Fruit fly (Drosophila melanogaster) whole organism, prepupa: ENCODE data around the gene CG42579.
"Not testable (repeated sequence)": the region's sequence is repeated elsewhere in the genome, so short reads cannot be mapped to it uniquely, and the experiment has no call there.

Experiments
- CG10631 ChIP-seq: fragments of 200-800 bp; sonication (Bioruptor generic); optimal IDR thresholded peaks from 2 replicates; lab custom pipeline; 2016; ENCODE audit warnings: missing biosample characterization, missing genetic modification characterization
- CG10669 ChIP-seq: fragments of 200-800 bp; sonication (Bioruptor generic); optimal IDR thresholded peaks from 3 replicates; lab custom pipeline; 2018; ENCODE audit warnings: missing biosample characterization, mild to moderate bottlenecking, missing genetic modification characterization, moderate library complexity
- CG11294 ChIP-seq: fragments of 200-800 bp; sonication (Bioruptor generic); IDR thresholded peaks from 2 replicates; pipeline ENCODE4 v1.3.6; 2022; ENCODE audit warnings: missing biosample characterization, missing genetic modification characterization
- CG11762 ChIP-seq: fragments of 200-800 bp; sonication (Bioruptor generic); optimal IDR thresholded peaks from 3 replicates; lab custom pipeline; 2016; ENCODE audit warnings: missing biosample characterization, missing genetic modification characterization; ENCODE audit not compliant: insufficient read depth
- CG11902 ChIP-seq: fragments of 200-800 bp; sonication (Bioruptor generic); optimal IDR thresholded peaks from 3 replicates; lab custom pipeline; 2016; ENCODE audit warnings: missing biosample characterization, missing genetic modification characterization
- CG15336 ChIP-seq: fragments of 200-800 bp; sonication (Bioruptor generic); IDR thresholded peaks from 2 replicates; pipeline ENCODE4 v1.3.6; 2022; ENCODE audit warnings: missing biosample characterization, missing genetic modification characterization
- CG1621 ChIP-seq: fragments of 200-800 bp; sonication (Bioruptor generic); optimal IDR thresholded peaks from 3 replicates; lab custom pipeline; 2018; ENCODE audit warnings: missing biosample characterization, mild to moderate bottlenecking, missing genetic modification characterization
- CG16779 ChIP-seq: fragments of 200-800 bp; sonication (Bioruptor generic); optimal IDR thresholded peaks from 3 replicates; lab custom pipeline; 2017; ENCODE audit warnings: missing biosample characterization, mild to moderate bottlenecking, missing genetic modification characterization
- CG31627 ChIP-seq: fragments of 200-800 bp; sonication (Bioruptor generic); optimal IDR thresholded peaks from 3 replicates; lab custom pipeline; 2016; ENCODE audit warnings: missing biosample characterization, missing genetic modification characterization
- CG34406 ChIP-seq: fragments of 200-800 bp; sonication (Bioruptor generic); optimal IDR thresholded peaks from 3 replicates; lab custom pipeline; 2016; ENCODE audit warnings: missing biosample characterization, missing genetic modification characterization
- CG3919 ChIP-seq: fragments of 200-800 bp; sonication (Bioruptor generic); optimal IDR thresholded peaks from 3 replicates; lab custom pipeline; 2016; ENCODE audit warnings: missing biosample characterization, missing genetic modification characterization
- CG4318 ChIP-seq: fragments of 200-800 bp; sonication (Bioruptor generic); optimal IDR thresholded peaks from 3 replicates; lab custom pipeline; 2017; ENCODE audit warnings: missing biosample characterization, mild to moderate bottlenecking, missing genetic modification characterization
- CG6792 ChIP-seq: fragments of 200-800 bp; sonication (Bioruptor generic); optimal IDR thresholded peaks from 3 replicates; lab custom pipeline; 2016; ENCODE audit warnings: missing biosample characterization, missing genetic modification characterization
- CG6808 ChIP-seq: fragments of 200-800 bp; sonication (Bioruptor generic); optimal IDR thresholded peaks from 3 replicates; lab custom pipeline; 2017; ENCODE audit warnings: missing biosample characterization, missing genetic modification characterization, mild to moderate bottlenecking, moderate library complexity, missing genetic modification reagents
- CG6854 ChIP-seq: fragments of 200-800 bp; sonication (Bioruptor generic); optimal IDR thresholded peaks from 2 replicates; lab custom pipeline; 2017; ENCODE audit warnings: missing biosample characterization, mild to moderate bottlenecking, missing genetic modification characterization
- CG7368 ChIP-seq: fragments of 200-800 bp; sonication (Bioruptor generic); optimal IDR thresholded peaks from 3 replicates; lab custom pipeline; 2016; ENCODE audit warnings: missing biosample characterization, missing genetic modification characterization
- CG8119 ChIP-seq: fragments of 200-800 bp; sonication (Bioruptor generic); IDR thresholded peaks from 3 replicates; pipeline ENCODE4 v1.3.6; 2022; ENCODE audit warnings: missing biosample characterization, missing genetic modification characterization
- CG8319 ChIP-seq: fragments of 200-800 bp; sonication (Bioruptor generic); optimal IDR thresholded peaks from 3 replicates; lab custom pipeline; 2016; ENCODE audit warnings: missing biosample characterization, missing genetic modification characterization
- CG8632 ChIP-seq: fragments of 200-800 bp; sonication (Bioruptor generic); optimal IDR thresholded peaks from 3 replicates; lab custom pipeline; 2016; ENCODE audit warnings: missing biosample characterization, missing genetic modification characterization
- CG9139 ChIP-seq: fragments of 200-800 bp; sonication (Bioruptor generic); optimal IDR thresholded peaks from 3 replicates; lab custom pipeline; 2017; ENCODE audit warnings: missing biosample characterization, mild to moderate bottlenecking, missing genetic modification characterization
- Eip75B ChIP-seq: fragments of 200-800 bp; sonication (Bioruptor generic); optimal IDR thresholded peaks from 3 replicates; lab custom pipeline; 2016; ENCODE audit warnings: missing biosample characterization, missing genetic modification characterization
- Eip93F ChIP-seq: fragments of 200-800 bp; sonication (Bioruptor generic); optimal IDR thresholded peaks from 2 replicates; lab custom pipeline; 2016; ENCODE audit warnings: missing biosample characterization, mild to moderate bottlenecking, missing genetic modification characterization
- Ets96B ChIP-seq: fragments of 200-800 bp; optimal IDR thresholded peaks from 2 replicates; lab custom pipeline; 2019; ENCODE audit warnings: missing biosample characterization, mild to moderate bottlenecking, missing genetic modification characterization, moderate library complexity
- Gug ChIP-seq: fragments of 200-800 bp; sonication (Bioruptor generic); IDR thresholded peaks from 2 replicates; pipeline ENCODE4 v1.3.6; 2022; ENCODE audit warnings: missing biosample characterization, missing genetic modification characterization
- Hr38 ChIP-seq: sonication (Bioruptor generic); optimal IDR thresholded peaks from 2 replicates; lab custom pipeline; 2016; ENCODE audit warnings: missing biosample characterization, missing genetic modification characterization
- Hr39 ChIP-seq: fragments of 200-800 bp; sonication (Bioruptor generic); optimal IDR thresholded peaks from 2 replicates; lab custom pipeline; 2016; ENCODE audit warnings: missing biosample characterization, missing genetic modification characterization
- Hr4 ChIP-seq: fragments of 200-800 bp; sonication (Bioruptor generic); optimal IDR thresholded peaks from 3 replicates; lab custom pipeline; 2016; ENCODE audit warnings: missing biosample characterization, missing genetic modification characterization
- Lpt ChIP-seq: fragments of 200-800 bp; sonication (Bioruptor generic); optimal IDR thresholded peaks from 3 replicates; lab custom pipeline; 2016; ENCODE audit warnings: missing biosample characterization, missing genetic modification characterization
- Met ChIP-seq: fragments of 200-800 bp; sonication (Bioruptor generic); optimal IDR thresholded peaks from 3 replicates; lab custom pipeline; 2016; ENCODE audit warnings: missing biosample characterization, missing genetic modification characterization
- OdsH ChIP-seq: fragments of 200-800 bp; sonication (Bioruptor generic); optimal IDR thresholded peaks from 3 replicates; lab custom pipeline; 2016; ENCODE audit warnings: missing biosample characterization, missing genetic modification characterization
- Smox ChIP-seq: fragments of 200-800 bp; sonication (Bioruptor generic); optimal IDR thresholded peaks from 3 replicates; lab custom pipeline; 2016; ENCODE audit warnings: missing biosample characterization, missing genetic modification characterization
- Sox102F ChIP-seq: fragments of 200-800 bp; sonication (Bioruptor generic); optimal IDR thresholded peaks from 2 replicates; lab custom pipeline; 2016; ENCODE audit warnings: missing biosample characterization, mild to moderate bottlenecking, missing genetic modification characterization
- Sox14 ChIP-seq: fragments of 200-800 bp; sonication (Bioruptor generic); optimal IDR thresholded peaks from 3 replicates; lab custom pipeline; 2016; ENCODE audit warnings: missing biosample characterization, missing genetic modification characterization
- Sox15 ChIP-seq: fragments of 200-800 bp; sonication (Bioruptor generic); optimal IDR thresholded peaks from 3 replicates; lab custom pipeline; 2016; ENCODE audit warnings: missing biosample characterization, missing genetic modification characterization
- achi ChIP-seq: fragments of 200-800 bp; sonication (Bioruptor generic); optimal IDR thresholded peaks from 3 replicates; lab custom pipeline; 2016; ENCODE audit warnings: missing biosample characterization, missing genetic modification characterization
- acj6 ChIP-seq: fragments of 200-800 bp; sonication (Bioruptor generic); optimal IDR thresholded peaks from 3 replicates; lab custom pipeline; 2016; ENCODE audit warnings: missing biosample characterization, missing genetic modification characterization
- cyc ChIP-seq: fragments of 200-800 bp; sonication (Bioruptor generic); optimal IDR thresholded peaks from 3 replicates; lab custom pipeline; 2016; ENCODE audit warnings: missing biosample characterization, missing genetic modification characterization
- dac ChIP-seq: fragments of 200-800 bp; sonication (Bioruptor generic); optimal IDR thresholded peaks from 2 replicates; lab custom pipeline; 2017; ENCODE audit warnings: missing biosample characterization, mild to moderate bottlenecking, missing genetic modification characterization
- dsx ChIP-seq: fragments of 200-800 bp; optimal IDR thresholded peaks from 3 replicates; lab custom pipeline; 2019; ENCODE audit warnings: missing biosample characterization, mild to moderate bottlenecking, missing genetic modification characterization, moderate library complexity; ENCODE audit not compliant: poor library complexity, severe bottlenecking
- fkh ChIP-seq: fragments of 200-800 bp; sonication (Bioruptor generic); optimal IDR thresholded peaks from 3 replicates; lab custom pipeline; 2017; ENCODE audit warnings: missing biosample characterization, mild to moderate bottlenecking, missing genetic modification characterization, moderate library complexity
- net ChIP-seq: fragments of 200-800 bp; sonication (Bioruptor generic); optimal IDR thresholded peaks from 3 replicates; lab custom pipeline; 2016; ENCODE audit warnings: missing biosample characterization, missing genetic modification characterization
- salr ChIP-seq, 2 experiments: fragments of 200-800 bp; sonication (Bioruptor generic); optimal IDR thresholded peaks; 3 replicates each; lab custom pipeline; 2016 to 2018; ENCODE audit warnings: missing biosample characterization in 2 of 2, missing genetic modification characterization in 2 of 2, mild to moderate bottlenecking in 1 of 2
- spab ChIP-seq: fragments of 200-800 bp; sonication (Bioruptor generic); optimal IDR thresholded peaks from 2 replicates; lab custom pipeline; 2017; ENCODE audit warnings: missing biosample characterization, mild to moderate bottlenecking, missing genetic modification characterization, missing genetic modification reagents
- ss ChIP-seq, 2 experiments: fragments of 200-800 bp; sonication (Bioruptor generic); optimal IDR thresholded peaks; 2 replicates in 1 of 2; 3 replicates in 1 of 2; lab custom pipeline; 2017 to 2018; ENCODE audit warnings: mild to moderate bottlenecking in 2 of 2, missing biosample characterization in 2 of 2, missing genetic modification characterization in 2 of 2, moderate library complexity in 1 of 2
- topi ChIP-seq: fragments of 200-800 bp; sonication (Bioruptor generic); optimal IDR thresholded peaks from 3 replicates; lab custom pipeline; 2016; ENCODE audit warnings: missing biosample characterization, missing genetic modification characterization

CG42579 gene

DNA sequence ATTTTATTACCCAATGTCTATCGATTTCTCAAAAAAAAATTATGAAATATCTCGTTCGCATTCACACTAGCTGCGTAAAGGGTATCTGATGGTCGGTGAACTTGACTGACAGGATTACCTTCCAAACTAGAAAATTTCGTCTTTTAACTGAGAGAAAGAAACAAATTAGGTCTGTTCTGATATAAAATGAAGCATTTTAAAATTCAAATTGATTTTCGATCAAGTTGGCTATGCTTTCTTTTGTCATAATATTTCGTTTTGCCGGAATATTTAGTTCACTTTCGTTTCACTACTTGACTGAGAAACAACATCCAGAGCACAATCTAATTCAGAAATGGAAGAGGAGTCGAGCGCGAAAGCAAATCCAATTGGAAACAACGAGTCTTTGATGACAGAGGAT lies at the start of gene CG42579:
Gene CG42579, plus strand, starts transcription at position 301 of the 400 bp plus-strand sequence.
- TF ChIP-seq CG10631 (GFP tag; lab: Kevin White, UChicago); CG8319; CG11294 (GFP tag; lab: Robert Waterston, UW): not testable (repeated sequence)
- TF ChIP-seq, all 60 proteins: peak for 0; not testable (repeated sequence) for 60

DNA sequence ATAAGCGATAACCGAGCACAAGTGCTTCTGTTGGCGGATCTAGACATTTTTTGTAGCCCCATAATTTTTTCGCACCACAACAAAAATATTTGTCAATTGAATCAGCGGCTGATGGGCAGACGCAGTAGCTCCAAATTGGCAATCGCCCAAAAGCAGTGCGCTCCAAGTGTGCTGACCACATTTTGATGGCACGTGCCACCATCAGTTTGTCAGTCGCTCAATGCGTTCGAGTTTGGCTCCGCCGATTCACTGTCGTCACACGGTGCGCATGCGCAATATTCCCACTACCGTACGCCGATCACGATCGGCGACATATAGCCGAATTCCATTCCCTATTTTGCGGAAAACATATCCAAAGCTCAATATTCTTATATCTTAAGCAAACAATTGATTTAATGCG lies 48.8 kb upstream of the CG42579 start:
- TF ChIP-seq salr (GFP tag; optimal IDR thresholded peaks at IDR 0.05; lab: Kevin White, UChicago) (no peak), CG10669 (GFP tag; lab: Kevin White, UChicago) (no peak), CG31627 (GFP tag; lab: Kevin White, UChicago) (no peak), CG6854 (no peak), ss (GFP tag; optimal IDR thresholded peaks at IDR 0.05; lab: Kevin White, UChicago) (no peak), Gug (GFP tag; lab: Robert Waterston, UW) (no peak), achi (no peak), acj6 (no peak), OdsH (no peak), CG11294 (GFP tag; lab: Robert Waterston, UW) (no peak), CG8319 (no peak), CG9139 (GFP tag; lab: Kevin White, UChicago) (no peak), CG6808 (GFP tag; lab: Kevin White, UChicago) (no peak)

DNA sequence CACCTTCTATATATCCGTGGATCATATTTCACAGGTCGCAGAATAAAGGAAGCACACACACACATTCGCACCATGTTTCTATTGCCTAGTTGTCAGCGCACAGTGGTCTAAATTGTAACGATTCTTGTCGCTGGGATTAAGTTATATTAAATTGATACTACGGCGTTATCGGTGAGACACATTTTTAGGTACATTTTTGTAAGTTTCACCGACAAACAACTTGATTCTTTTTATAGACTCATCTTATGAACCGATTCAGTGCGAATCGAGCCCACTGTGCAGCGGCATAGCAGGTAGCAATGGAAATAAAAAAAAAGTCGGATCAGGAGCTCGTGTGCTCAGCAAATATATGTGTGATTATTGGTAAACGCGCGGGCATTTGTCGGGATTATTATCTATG lies 47.0 kb upstream of the CG42579 start:
- TF ChIP-seq CG8119 (peak; percentile 79), acj6 (peak; percentile 82), CG8632 (GFP tag; lab: Kevin White, UChicago) (peak; percentile 73), Gug (GFP tag; lab: Robert Waterston, UW) (peak; percentile 39; the same call in 1 of the 2 replicates), CG1621 (tag; lab: Kevin White, UChicago) (no peak), CG11902 (GFP tag; lab: Kevin White, UChicago) (peak; percentile 48), CG6854 (no peak), dac (GFP tag; lab: Kevin White, UChicago) (peak; percentile 71), Lpt (peak; percentile 74), CG4318 (GFP tag; lab: Kevin White, UChicago) (peak; percentile 69), Smox (GFP tag; lab: Kevin White, UChicago) (peak; percentile 79), Hr4 (peak; percentile 84), Sox14 (peak; percentile 84), CG34406 (GFP tag; lab: Kevin White, UChicago) (peak; percentile 75), CG11294 (GFP tag; lab: Robert Waterston, UW) (0 out of 2 replicates have a peak, but pooled peaks have one; percentile 49), Hr38 (GFP tag; lab: Kevin White, UChicago) (no peak), topi (GFP tag; lab: Kevin White, UChicago) (peak; percentile 80), CG6792 (peak; percentile 76), CG15336 (GFP tag; lab: Robert Waterston, UW) (peak; percentile 78), Sox15 (GFP tag; lab: Kevin White, UChicago) (peak; percentile 61), CG7368 (GFP tag; lab: Kevin White, UChicago) (peak; percentile 67), net (peak; percentile 84), Eip75B (GFP tag; lab: Kevin White, UChicago) (no peak), dsx (GFP tag; lab: Kevin White, UChicago) (no peak), CG6808 (GFP tag; lab: Kevin White, UChicago) (no peak), CG10631 (GFP tag; lab: Kevin White, UChicago) (peak; percentile 77), CG16779 (tag; lab: Kevin White, UChicago) (no peak), CG31627 (GFP tag; lab: Kevin White, UChicago) (peak; percentile 79), CG11762 (peak; percentile 59), CG10669 (GFP tag; lab: Kevin White, UChicago) (no peak), salr (GFP tag; optimal IDR thresholded peaks at IDR 0.05; lab: Kevin White, UChicago) (peak in 1 of 2 experiments; percentile 41), Hr39 (GFP tag; lab: Kevin White, UChicago) (peak; percentile 83), Met (GFP tag; lab: Kevin White, UChicago) (peak; percentile 80), achi (peak; percentile 83), CG8319 (peak; percentile 56), Ets96B (no peak), OdsH (peak; percentile 80), spab (GFP tag; lab: Kevin White, UChicago) (peak; percentile 33), CG3919 (GFP tag; lab: Kevin White, UChicago) (no peak), cyc (GFP tag; lab: Kevin White, UChicago) (peak; percentile 75), fkh (GFP tag; lab: Kevin White, UChicago) (peak; percentile 5), Eip93F (GFP tag; lab: Kevin White, UChicago) (no peak), Sox102F (GFP tag; lab: Kevin White, UChicago) (peak; percentile 84)
